Worm (Caenorhabditis elegans) whole organism, dauer: ENCODE results near the gene srg-68.
"Not testable (repeated sequence)": the region's sequence is repeated elsewhere in the genome, so short reads cannot be mapped to it uniquely, and the experiment has no call there.

Experiments used
- unc-62 ChIP-seq: sonication (generic microtip); optimal IDR thresholded peaks from 2 replicates; lab custom pipeline; 2017; ENCODE audit warnings: missing biosample characterization, missing genetic modification reagents, missing genetic modification characterization

Gene srg-68

ce11 chrV:5470930-5471329, 5.7 kb upstream of the srg-68 start, which contains the start of gene ZC317.7:
TSS of gene ZC317.7 (minus strand) at chrV:5471030.
- TF ChIP-seq unc-62: not testable (repeated sequence)

- not testable (repeated sequence) for TF ChIP-seq unc-62
Observed at ce11 chrV:5468489-5468888, 3.3 kb upstream of the srg-68 start, which contains the start of gene ZC317.6. TSS of gene ZC317.6 (minus strand) at chrV:5468589.

- no peak for TF ChIP-seq unc-62
Observed at ce11 chrV:5462894-5463293, 2.3 kb downstream of the srg-68 start, which contains the start of gene srg-67. TSS of gene srg-67 (minus strand) at chrV:5462994.

- no peak for TF ChIP-seq unc-62
Observed at ce11 chrV:5459806-5460205, 5.4 kb downstream of the srg-68 start, which contains the start of gene ZC317.2. TSS of gene ZC317.2 (plus strand) at chrV:5460106.

ce11 chrV:5454955-5455354, 10.3 kb downstream of the srg-68 start:
- no peak for TF ChIP-seq unc-62

- no peak for TF ChIP-seq unc-62
Observed at ce11 chrV:5453615-5454014, 11.6 kb downstream of the srg-68 start, which contains the start of gene glc-3. TSS of gene glc-3 (minus strand) at chrV:5453715.

- TF ChIP-seq unc-62: no peak
Observed at ce11 chrV:5450742-5451141, 14.5 kb downstream of the srg-68 start.

- no peak for TF ChIP-seq unc-62
Observed at ce11 chrV:5447057-5447456, 18.2 kb downstream of the srg-68 start.

ce11 chrV:5445839-5446238, 19.4 kb downstream of the srg-68 start, which contains the start of gene F08F3.1:
TSS of gene F08F3.1 (plus strand) at chrV:5446139.
- TF ChIP-seq unc-62: no peak

- TF ChIP-seq unc-62: no peak
Observed at ce11 chrV:5444037-5444436, 21.2 kb downstream of the srg-68 start.

- no peak for TF ChIP-seq unc-62
Observed at ce11 chrV:5442366-5442765, 22.9 kb downstream of the srg-68 start.

ce11 chrV:5439068-5439467, 26.2 kb downstream of the srg-68 start, which contains the start of gene snpc-1.3:
TSS of gene snpc-1.3 (minus strand) at chrV:5439168.
- no peak for TF ChIP-seq unc-62

ce11 chrV:5433020-5433419, 32.2 kb downstream of the srg-68 start, which contains the start of gene acl-6:
TSS of gene acl-6 (plus strand) at chrV:5433386.
- no peak for TF ChIP-seq unc-62

- TF ChIP-seq unc-62: no peak
Observed at ce11 chrV:5432499-5432898, 32.7 kb downstream of the srg-68 start, which contains the start of gene F08F3.8. TSS of gene F08F3.8 (minus strand) at chrV:5432599.

ce11 chrV:5427860-5428259, 37.4 kb downstream of the srg-68 start, which contains the start of gene rhr-1:
TSS of gene rhr-1 (plus strand) at chrV:5428160.
- no peak for TF ChIP-seq unc-62

ce11 chrV:5426337-5426736, 38.9 kb downstream of the srg-68 start:
- no peak for TF ChIP-seq unc-62

- no peak for TF ChIP-seq unc-62
Observed at ce11 chrV:5425008-5425407, 40.2 kb downstream of the srg-68 start.

ce11 chrV:5423120-5423519, 42.1 kb downstream of the srg-68 start, which contains the start of gene cyp-14A5:
TSS of gene cyp-14A5 (minus strand) at chrV:5423282.
- no peak for TF ChIP-seq unc-62

- no peak for TF ChIP-seq unc-62
Observed at ce11 chrV:5419915-5420314, 45.3 kb downstream of the srg-68 start, which contains the start of gene F08F3.6. TSS of gene F08F3.6 (minus strand) at chrV:5420067.
